Fruit fly (Drosophila melanogaster) whole organism, wandering third instar larva: Measurements from ENCODE around the gene CG14411.

Experiments used
- CrebA ChIP-seq: fragments of 200-800 bp; sonication (Bioruptor generic); optimal IDR thresholded peaks from 2 replicates; lab custom pipeline; 2016; ENCODE audit warnings: missing biosample characterization, mild to moderate bottlenecking, missing genetic modification characterization, borderline replicate concordance
- Hr78 ChIP-seq: fragments of >200 bp; optimal IDR thresholded peaks from 2 replicates; lab custom pipeline; 2017; ENCODE audit warnings: missing biosample characterization, missing genetic modification characterization
- dsf ChIP-seq: sonication (Bioruptor generic); optimal IDR thresholded peaks from 2 replicates; lab custom pipeline; 2016; ENCODE audit warnings: missing biosample characterization, missing genetic modification characterization, borderline replicate concordance
- fru ChIP-seq: fragments of 200-800 bp; sonication (Bioruptor generic); optimal IDR thresholded peaks from 3 replicates; lab custom pipeline; 2016; ENCODE audit warnings: missing biosample characterization, mild to moderate bottlenecking, missing genetic modification characterization
- lola ChIP-seq: fragments of >200 bp; optimal IDR thresholded peaks from 2 replicates; lab custom pipeline; 2017; ENCODE audit warnings: missing biosample characterization, missing genetic modification characterization
- psq ChIP-seq: fragments of 200-800 bp; sonication (Bioruptor generic); optimal IDR thresholded peaks from 3 replicates; lab custom pipeline; 2017; ENCODE audit warnings: missing biosample characterization, mild to moderate bottlenecking, missing genetic modification characterization, moderate library complexity

dm6 chrX:14857883-14858282 lies 25.4 kb downstream of the CG14411 start:
- TF ChIP-seq Hr78 (GFP tag; lab: Kevin White, UChicago) = no peak
- no peak for TF ChIP-seq fru (GFP tag; lab: Kevin White, UChicago)
- TF ChIP-seq dsf = no peak
- TF ChIP-seq psq = no peak
- no peak for TF ChIP-seq CrebA
- TF ChIP-seq lola (GFP tag; lab: Kevin White, UChicago) = no peak
